Worm (Caenorhabditis elegans): ENCODE data around the gene str-118.

Gene str-118

ce11 chrV:10019083-10019624, 32.8 kb upstream of the str-118 start:
- TF ChIP-seq aly-2 (tag; optimal IDR thresholded peaks at IDR 0.05) (no peak), hmg-11 (tag; optimal IDR thresholded peaks at IDR 0.05) (no peak), fkh-2 (tag; optimal IDR thresholded peaks at IDR 0.05) (no peak), nhr-11 (tag; optimal IDR thresholded peaks at IDR 0.05) (no peak), fos-1 (tag; optimal IDR thresholded peaks at IDR 0.05) (no peak), nhr-43 (tag; optimal IDR thresholded peaks at IDR 0.05; ENCODE audit: poor library complexity, severe bottlenecking) (no peak), fkh-10 (GFP tag; optimal IDR thresholded peaks at IDR 0.05) (no peak), ceh-9 (tag; optimal IDR thresholded peaks at IDR 0.05) (no peak), nhr-237 (tag; optimal IDR thresholded peaks at IDR 0.05) (no peak), elt-1 (tag; optimal IDR thresholded peaks at IDR 0.05) (no peak), ceh-82 (tag; optimal IDR thresholded peaks at IDR 0.05) (no peak), eor-1 (tag; optimal IDR thresholded peaks at IDR 0.05) (no peak)

- TF ChIP-seq mml-1 (tag; optimal IDR thresholded peaks at IDR 0.05) (no peak), unc-39 (tag; optimal IDR thresholded peaks at IDR 0.05) (no peak), lin-39 (tag; optimal IDR thresholded peaks at IDR 0.05) (peak; percentile 36), pqm-1 (tag; optimal IDR thresholded peaks at IDR 0.05) (no peak), fkh-10 (GFP tag; optimal IDR thresholded peaks at IDR 0.05) (no peak), mdl-1 (tag; optimal IDR thresholded peaks at IDR 0.05) (peak; percentile 46), nhr-25 (tag; optimal IDR thresholded peaks at IDR 0.05) (no peak), nhr-23 (tag; optimal IDR thresholded peaks at IDR 0.05) (no peak), nfya-1 (tag; optimal IDR thresholded peaks at IDR 0.05; ENCODE audit: insufficient read depth) (peak; percentile 26), lin-15B (tag; optimal IDR thresholded peaks at IDR 0.05) (no peak), hmg-11 (tag; optimal IDR thresholded peaks at IDR 0.05) (no peak), sea-2 (GFP tag; optimal IDR thresholded peaks at IDR 0.05) (no peak), nhr-12 (tag; optimal IDR thresholded peaks at IDR 0.05) (no peak), ceh-16 (tag; optimal IDR thresholded peaks at IDR 0.05) (no peak), pha-4 (tag; optimal IDR thresholded peaks at IDR 0.05) (peak; percentile 94), egl-5 (tag; optimal IDR thresholded peaks at IDR 0.05) (no peak)
Measured at ce11 chrV:10019934-10020333, 32.0 kb upstream of the str-118 start.

ce11 chrV:10023062-10023536, 28.9 kb upstream of the str-118 start:
- TF ChIP-seq nhr-43 (tag; optimal IDR thresholded peaks at IDR 0.05; ENCODE audit: poor library complexity, severe bottlenecking) (no peak), aly-2 (tag; optimal IDR thresholded peaks at IDR 0.05) (no peak), mml-1 (tag; optimal IDR thresholded peaks at IDR 0.05) (no peak), unc-62 (GFP tag; optimal IDR thresholded peaks at IDR 0.05) (no peak), lsy-12 (tag; optimal IDR thresholded peaks at IDR 0.05) (no peak), ceh-82 (tag; optimal IDR thresholded peaks at IDR 0.05) (no peak), tbx-2 (tag; optimal IDR thresholded peaks at IDR 0.05) (no peak), daf-12 (tag; optimal IDR thresholded peaks at IDR 0.05) (no peak), hmg-11 (tag; optimal IDR thresholded peaks at IDR 0.05) (no peak), zag-1 (tag; optimal IDR thresholded peaks at IDR 0.05) (no peak), ZK546.5 (tag; optimal IDR thresholded peaks at IDR 0.05) (no peak), nhr-25 (tag; optimal IDR thresholded peaks at IDR 0.05) (no peak), ztf-4 (tag; optimal IDR thresholded peaks at IDR 0.05) (no peak), R02D3.7 (tag; optimal IDR thresholded peaks at IDR 0.05) (no peak)

ce11 chrV:10030992-10031383, 21.0 kb upstream of the str-118 start, which contains the start of gene acl-2:
TSS of gene acl-2 (minus strand) at chrV:10031092.
- no peak for TF ChIP-seq egl-27 (tag; optimal IDR thresholded peaks at IDR 0.05)
- TF ChIP-seq nhr-25 (tag; optimal IDR thresholded peaks at IDR 0.05), result no peak
- TF ChIP-seq ztf-4 (tag; optimal IDR thresholded peaks at IDR 0.05), result no peak
- TF ChIP-seq elt-1 (tag; optimal IDR thresholded peaks at IDR 0.05), result no peak
- TF ChIP-seq nhr-237 (tag; optimal IDR thresholded peaks at IDR 0.05), result no peak
- no peak for TF ChIP-seq nhr-28 (tag; optimal IDR thresholded peaks at IDR 0.05)
- no peak for TF ChIP-seq ceh-28 (tag; optimal IDR thresholded peaks at IDR 0.05)
- TF ChIP-seq zag-1 (tag; optimal IDR thresholded peaks at IDR 0.05), result no peak
- no peak for TF ChIP-seq snpc-4 (tag; optimal IDR thresholded peaks at IDR 0.05)
- TF ChIP-seq skn-1 (tag; optimal IDR thresholded peaks at IDR 0.05), result no peak
- TF ChIP-seq R02D3.7 (tag; optimal IDR thresholded peaks at IDR 0.05), result no peak
- no peak for TF ChIP-seq unc-39 (tag; optimal IDR thresholded peaks at IDR 0.05)
- no peak for TF ChIP-seq nfya-1 (tag; optimal IDR thresholded peaks at IDR 0.05; ENCODE audit: insufficient read depth)
- no peak for TF ChIP-seq mdl-1 (tag; optimal IDR thresholded peaks at IDR 0.05)
- TF ChIP-seq nhr-67 (tag; optimal IDR thresholded peaks at IDR 0.05), result no peak
